Worm (Caenorhabditis elegans) whole organism, late embryonic: ENCODE measurements around the gene R10E8.8.

ENCODE experiments used
- fkh-10 ChIP-seq: fragments of 150-350 bp; optimal IDR thresholded peaks from 2 replicates; lab custom pipeline; 2014; ENCODE audit warnings: missing biosample characterization, missing genetic modification reagents, missing genetic modification characterization
- nhr-232 ChIP-seq: sonication (generic microtip); optimal IDR thresholded peaks from 2 replicates; lab custom pipeline; 2016; ENCODE audit warnings: missing genetic modification characterization, missing compliant biosample characterization

- TF ChIP-seq fkh-10 (no peak), nhr-232 (tag; lab: Kevin White, UChicago) (no peak)
These were observed 1.8 kb upstream of the R10E8.8 start for ce11 chrV:18243227-18243626.
